Worm (Caenorhabditis elegans) whole organism, L2 larva: ENCODE results near the gene oac-24.

Experiments used
- F13H6.1 ChIP-seq: sonication (generic microtip); optimal IDR thresholded peaks from 2 replicates; lab custom pipeline; 2016; ENCODE audit warnings: missing genetic modification characterization, missing compliant biosample characterization
- ama-1 ChIP-seq: fragments of 150-350 bp; optimal IDR thresholded peaks from 2 replicates; lab custom pipeline; 2018; ENCODE audit warnings: inconsistent platforms
- egl-27 ChIP-seq: sonication (generic microtip); optimal IDR thresholded peaks from 3 replicates; lab custom pipeline; 2017; ENCODE audit warnings: missing biosample characterization, missing genetic modification reagents, missing genetic modification characterization
- elt-3 ChIP-seq: sonication (generic microtip); optimal IDR thresholded peaks from 2 replicates; lab custom pipeline; 2017; ENCODE audit warnings: missing biosample characterization, missing genetic modification characterization
- mab-5 ChIP-seq: fragments of 150-350 bp; optimal IDR thresholded peaks from 2 replicates; lab custom pipeline; 2014; ENCODE audit warnings: missing biosample characterization, missing genetic modification characterization
- nhr-21 ChIP-seq: fragments of 150-350 bp; optimal IDR thresholded peaks from 2 replicates; lab custom pipeline; 2014; ENCODE audit warnings: missing biosample characterization, missing genetic modification characterization
- nhr-6 ChIP-seq: fragments of 150-350 bp; optimal IDR thresholded peaks from 2 replicates; lab custom pipeline; 2014; ENCODE audit warnings: missing biosample characterization, missing genetic modification characterization
- nhr-77 ChIP-seq: fragments of 150-350 bp; optimal IDR thresholded peaks from 2 replicates; lab custom pipeline; 2014; ENCODE audit warnings: missing biosample characterization, missing genetic modification characterization
- skn-1 ChIP-seq: sonication (generic microtip); optimal IDR thresholded peaks from 2 replicates; lab custom pipeline; 2017; ENCODE audit warnings: missing biosample characterization, missing genetic modification characterization
- snpc-4 ChIP-seq: fragments of 150-350 bp; optimal IDR thresholded peaks from 2 replicates; lab custom pipeline; 2014; ENCODE audit warnings: missing biosample characterization, missing genetic modification characterization
- unc-39 ChIP-seq: fragments of 150-350 bp; optimal IDR thresholded peaks from 2 replicates; lab custom pipeline; 2014; ENCODE audit warnings: missing biosample characterization, missing genetic modification characterization
- unc-62 ChIP-seq: fragments of 150-350 bp; optimal IDR thresholded peaks from 2 replicates; lab custom pipeline; 2014; ENCODE audit warnings: missing biosample characterization, missing genetic modification reagents, missing genetic modification characterization

DNA sequence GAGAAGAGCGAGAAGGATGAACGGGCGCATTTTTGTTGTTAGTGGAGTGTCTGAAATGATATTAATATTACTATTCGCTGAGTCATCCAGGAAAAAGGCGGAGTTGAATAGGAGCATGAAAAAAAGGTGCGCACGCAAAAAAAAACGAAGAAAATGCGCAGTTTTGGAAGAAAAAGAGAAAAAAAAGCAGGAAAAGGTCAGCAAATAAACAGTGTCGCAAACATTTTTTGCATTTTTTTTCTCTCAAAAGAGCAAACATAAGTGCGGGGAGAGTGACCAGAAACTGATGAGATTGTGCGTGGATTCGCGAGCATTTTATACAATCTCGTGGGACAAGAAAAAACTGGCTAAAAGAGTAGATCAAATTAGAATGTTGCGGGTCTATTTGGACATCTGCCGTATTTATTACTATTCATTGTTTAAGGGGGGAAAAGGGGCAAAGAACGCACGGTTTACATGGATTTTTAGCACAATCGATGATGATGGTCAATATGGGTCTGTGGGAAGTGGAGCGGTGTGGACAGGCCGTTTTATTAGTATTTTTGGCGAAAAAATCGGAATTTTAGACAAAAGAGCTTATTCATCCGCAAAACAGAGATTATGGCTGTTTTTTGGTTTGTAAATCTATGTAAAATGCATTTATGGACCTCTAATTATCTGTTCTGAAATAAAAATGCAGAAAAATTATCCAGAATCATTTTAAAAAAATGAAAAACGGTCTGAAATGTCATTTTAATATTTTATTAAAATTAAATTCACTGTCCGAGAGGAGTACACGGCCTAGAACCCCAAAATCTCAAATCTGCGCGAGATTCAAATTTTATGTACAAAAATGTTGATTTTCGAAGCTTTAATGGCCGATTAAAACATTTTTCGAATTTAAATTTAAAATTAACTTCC lies 17.9 kb upstream of the oac-24 start, which contains the start of gene cpg-8:
- TF ChIP-seq ama-1 (lab: Kevin White, UChicago), result no peak
- no peak for TF ChIP-seq nhr-6 (tag; lab: Kevin White, UChicago)
- TF ChIP-seq snpc-4 (tag; lab: Kevin White, UChicago), result no peak
- no peak for TF ChIP-seq elt-3 (tag; lab: Kevin White, UChicago)
- no peak for TF ChIP-seq mab-5 (tag; lab: Kevin White, UChicago)
- TF ChIP-seq nhr-21 (tag; lab: Kevin White, UChicago), result no peak
- TF ChIP-seq skn-1, result no peak
- TF ChIP-seq unc-62 (GFP tag; lab: Kevin White, UChicago), result no peak
- no peak for TF ChIP-seq unc-39
- no peak for TF ChIP-seq F13H6.1 (tag; lab: Kevin White, UChicago)
- no peak for TF ChIP-seq egl-27 (tag; lab: Kevin White, UChicago)
- no peak for TF ChIP-seq nhr-77
